Worm (Caenorhabditis elegans) whole organism, L3 larva: ENCODE results near the gene sdz-13.

Experiments
- aly-2 ChIP-seq: fragments of 150-350 bp; optimal IDR thresholded peaks from 2 replicates; lab custom pipeline; 2014; ENCODE audit warnings: missing biosample characterization, missing genetic modification characterization
- ceh-82 ChIP-seq: fragments of 150-350 bp; optimal IDR thresholded peaks from 2 replicates; lab custom pipeline; 2014; ENCODE audit warnings: missing biosample characterization, missing genetic modification characterization
- egl-27 ChIP-seq: sonication (generic microtip); optimal IDR thresholded peaks from 4 replicates; lab custom pipeline; 2017; ENCODE audit warnings: missing biosample characterization, missing genetic modification reagents, missing genetic modification characterization
- egl-5 ChIP-seq: fragments of 150-350 bp; optimal IDR thresholded peaks from 2 replicates; lab custom pipeline; 2017; ENCODE audit warnings: missing biosample characterization, missing genetic modification reagents, missing genetic modification characterization, inconsistent platforms
- eor-1 ChIP-seq, 2 experiments: fragments of 150-350 bp; optimal IDR thresholded peaks; 2 replicates each; lab custom pipeline; 2014 to 2018; ENCODE audit warnings: missing biosample characterization in 2 of 2, missing genetic modification characterization in 2 of 2
- mdl-1 ChIP-seq: fragments of 150-350 bp; optimal IDR thresholded peaks from 2 replicates; lab custom pipeline; 2014; ENCODE audit warnings: missing biosample characterization, missing genetic modification characterization
- nfya-1 ChIP-seq: sonication (generic microtip); optimal IDR thresholded peaks from 2 replicates; lab custom pipeline; 2017; ENCODE audit warnings: missing genetic modification characterization, mild to moderate bottlenecking, missing compliant biosample characterization, antibody characterized with exemption, moderate library complexity; ENCODE audit not compliant: insufficient read depth
- unc-39 ChIP-seq: sonication (generic microtip); optimal IDR thresholded peaks from 4 replicates; lab custom pipeline; 2017; ENCODE audit warnings: missing biosample characterization, missing genetic modification characterization

- TF ChIP-seq unc-39 (tag; lab: Kevin White, UChicago) (no peak), ceh-82 (no peak), aly-2 (tag; lab: Kevin White, UChicago) (no peak), mdl-1 (no peak), eor-1 (tag; optimal IDR thresholded peaks at IDR 0.05; lab: Kevin White, UChicago) (no peak), egl-27 (tag; lab: Kevin White, UChicago) (no peak), nfya-1 (no peak), egl-5 (tag; lab: Kevin White, UChicago) (no peak)
Measured at ce11 chrIV:10842232-10842631, 37.2 kb downstream of the sdz-13 start.
